Fruit fly (Drosophila melanogaster) whole organism, prepupa: ENCODE data around the gene CG7912.

ENCODE experiments used
- Blimp-1 ChIP-seq: fragments of 200-800 bp; sonication (Bioruptor generic); optimal IDR thresholded peaks from 3 replicates; lab custom pipeline; 2017; ENCODE audit warnings: missing biosample characterization, missing genetic modification characterization, mild to moderate bottlenecking, moderate library complexity, missing genetic modification reagents
- CG10631 ChIP-seq: fragments of 200-800 bp; sonication (Bioruptor generic); optimal IDR thresholded peaks from 2 replicates; lab custom pipeline; 2016; ENCODE audit warnings: missing biosample characterization, missing genetic modification characterization
- CG10669 ChIP-seq: fragments of 200-800 bp; sonication (Bioruptor generic); optimal IDR thresholded peaks from 3 replicates; lab custom pipeline; 2018; ENCODE audit warnings: missing biosample characterization, mild to moderate bottlenecking, missing genetic modification characterization, moderate library complexity
- CG11294 ChIP-seq: fragments of 200-800 bp; sonication (Bioruptor generic); IDR thresholded peaks from 2 replicates; pipeline ENCODE4 v1.3.6; 2022; ENCODE audit warnings: missing biosample characterization, missing genetic modification characterization
- CG11762 ChIP-seq: fragments of 200-800 bp; sonication (Bioruptor generic); optimal IDR thresholded peaks from 3 replicates; lab custom pipeline; 2016; ENCODE audit warnings: missing biosample characterization, missing genetic modification characterization; ENCODE audit not compliant: insufficient read depth
- CG11902 ChIP-seq: fragments of 200-800 bp; sonication (Bioruptor generic); optimal IDR thresholded peaks from 3 replicates; lab custom pipeline; 2016; ENCODE audit warnings: missing biosample characterization, missing genetic modification characterization
- CG15336 ChIP-seq: fragments of 200-800 bp; sonication (Bioruptor generic); IDR thresholded peaks from 2 replicates; pipeline ENCODE4 v1.3.6; 2022; ENCODE audit warnings: missing biosample characterization, missing genetic modification characterization
- CG1621 ChIP-seq: fragments of 200-800 bp; sonication (Bioruptor generic); optimal IDR thresholded peaks from 3 replicates; lab custom pipeline; 2018; ENCODE audit warnings: missing biosample characterization, mild to moderate bottlenecking, missing genetic modification characterization
- CG16779 ChIP-seq: fragments of 200-800 bp; sonication (Bioruptor generic); optimal IDR thresholded peaks from 3 replicates; lab custom pipeline; 2017; ENCODE audit warnings: missing biosample characterization, mild to moderate bottlenecking, missing genetic modification characterization
- CG31627 ChIP-seq: fragments of 200-800 bp; sonication (Bioruptor generic); optimal IDR thresholded peaks from 3 replicates; lab custom pipeline; 2016; ENCODE audit warnings: missing biosample characterization, missing genetic modification characterization
- CG32006 ChIP-seq: fragments of 200-800 bp; sonication (Bioruptor generic); optimal IDR thresholded peaks from 3 replicates; lab custom pipeline; 2017; ENCODE audit warnings: missing biosample characterization, mild to moderate bottlenecking, missing genetic modification characterization
- CG34406 ChIP-seq: fragments of 200-800 bp; sonication (Bioruptor generic); optimal IDR thresholded peaks from 3 replicates; lab custom pipeline; 2016; ENCODE audit warnings: missing biosample characterization, missing genetic modification characterization
- CG4318 ChIP-seq: fragments of 200-800 bp; sonication (Bioruptor generic); optimal IDR thresholded peaks from 3 replicates; lab custom pipeline; 2017; ENCODE audit warnings: missing biosample characterization, mild to moderate bottlenecking, missing genetic modification characterization
- CG6163 ChIP-seq: fragments of 200-800 bp; sonication (Bioruptor generic); IDR thresholded peaks from 3 replicates; pipeline ENCODE4 v1.3.6; 2022; ENCODE audit warnings: missing biosample characterization, missing genetic modification characterization
- CG6276 ChIP-seq: fragments of 200-800 bp; sonication (Bioruptor generic); optimal IDR thresholded peaks from 2 replicates; lab custom pipeline; 2017; ENCODE audit warnings: missing biosample characterization, mild to moderate bottlenecking, missing genetic modification characterization
- CG6792 ChIP-seq: fragments of 200-800 bp; sonication (Bioruptor generic); optimal IDR thresholded peaks from 3 replicates; lab custom pipeline; 2016; ENCODE audit warnings: missing biosample characterization, missing genetic modification characterization
- CG7368 ChIP-seq: fragments of 200-800 bp; sonication (Bioruptor generic); optimal IDR thresholded peaks from 3 replicates; lab custom pipeline; 2016; ENCODE audit warnings: missing biosample characterization, missing genetic modification characterization
- CG8119 ChIP-seq: fragments of 200-800 bp; sonication (Bioruptor generic); IDR thresholded peaks from 3 replicates; pipeline ENCODE4 v1.3.6; 2022; ENCODE audit warnings: missing biosample characterization, missing genetic modification characterization
- CG8319 ChIP-seq: fragments of 200-800 bp; sonication (Bioruptor generic); optimal IDR thresholded peaks from 3 replicates; lab custom pipeline; 2016; ENCODE audit warnings: missing biosample characterization, missing genetic modification characterization
- CG8632 ChIP-seq: fragments of 200-800 bp; sonication (Bioruptor generic); optimal IDR thresholded peaks from 3 replicates; lab custom pipeline; 2016; ENCODE audit warnings: missing biosample characterization, missing genetic modification characterization
- CG9139 ChIP-seq: fragments of 200-800 bp; sonication (Bioruptor generic); optimal IDR thresholded peaks from 3 replicates; lab custom pipeline; 2017; ENCODE audit warnings: missing biosample characterization, mild to moderate bottlenecking, missing genetic modification characterization
- Eip75B ChIP-seq: fragments of 200-800 bp; sonication (Bioruptor generic); optimal IDR thresholded peaks from 3 replicates; lab custom pipeline; 2016; ENCODE audit warnings: missing biosample characterization, missing genetic modification characterization
- Eip78C ChIP-seq: fragments of 200-800 bp; sonication (Bioruptor generic); peaks from one replicate; lab custom pipeline; 2016; ENCODE audit warnings: missing biosample characterization, missing genetic modification characterization
- Eip93F ChIP-seq: fragments of 200-800 bp; sonication (Bioruptor generic); optimal IDR thresholded peaks from 2 replicates; lab custom pipeline; 2016; ENCODE audit warnings: missing biosample characterization, mild to moderate bottlenecking, missing genetic modification characterization
- Ets21C ChIP-seq: fragments of 200-800 bp; sonication (Bioruptor generic); optimal IDR thresholded peaks from 3 replicates; lab custom pipeline; 2016; ENCODE audit warnings: missing biosample characterization, missing genetic modification characterization
- Ets96B ChIP-seq: fragments of 200-800 bp; optimal IDR thresholded peaks from 2 replicates; lab custom pipeline; 2019; ENCODE audit warnings: missing biosample characterization, mild to moderate bottlenecking, missing genetic modification characterization, moderate library complexity
- Gug ChIP-seq: fragments of 200-800 bp; sonication (Bioruptor generic); IDR thresholded peaks from 2 replicates; pipeline ENCODE4 v1.3.6; 2022; ENCODE audit warnings: missing biosample characterization, missing genetic modification characterization
- Hr38 ChIP-seq: sonication (Bioruptor generic); optimal IDR thresholded peaks from 2 replicates; lab custom pipeline; 2016; ENCODE audit warnings: missing biosample characterization, missing genetic modification characterization
- Hr39 ChIP-seq: fragments of 200-800 bp; sonication (Bioruptor generic); optimal IDR thresholded peaks from 2 replicates; lab custom pipeline; 2016; ENCODE audit warnings: missing biosample characterization, missing genetic modification characterization
- Hr4 ChIP-seq: fragments of 200-800 bp; sonication (Bioruptor generic); optimal IDR thresholded peaks from 3 replicates; lab custom pipeline; 2016; ENCODE audit warnings: missing biosample characterization, missing genetic modification characterization
- Lpt ChIP-seq: fragments of 200-800 bp; sonication (Bioruptor generic); optimal IDR thresholded peaks from 3 replicates; lab custom pipeline; 2016; ENCODE audit warnings: missing biosample characterization, missing genetic modification characterization
- OdsH ChIP-seq: fragments of 200-800 bp; sonication (Bioruptor generic); optimal IDR thresholded peaks from 3 replicates; lab custom pipeline; 2016; ENCODE audit warnings: missing biosample characterization, missing genetic modification characterization
- Smox ChIP-seq: fragments of 200-800 bp; sonication (Bioruptor generic); optimal IDR thresholded peaks from 3 replicates; lab custom pipeline; 2016; ENCODE audit warnings: missing biosample characterization, missing genetic modification characterization
- Sox102F ChIP-seq: fragments of 200-800 bp; sonication (Bioruptor generic); optimal IDR thresholded peaks from 2 replicates; lab custom pipeline; 2016; ENCODE audit warnings: missing biosample characterization, mild to moderate bottlenecking, missing genetic modification characterization
- Sox14 ChIP-seq: fragments of 200-800 bp; sonication (Bioruptor generic); optimal IDR thresholded peaks from 3 replicates; lab custom pipeline; 2016; ENCODE audit warnings: missing biosample characterization, missing genetic modification characterization
- achi ChIP-seq: fragments of 200-800 bp; sonication (Bioruptor generic); optimal IDR thresholded peaks from 3 replicates; lab custom pipeline; 2016; ENCODE audit warnings: missing biosample characterization, missing genetic modification characterization
- cyc ChIP-seq: fragments of 200-800 bp; sonication (Bioruptor generic); optimal IDR thresholded peaks from 3 replicates; lab custom pipeline; 2016; ENCODE audit warnings: missing biosample characterization, missing genetic modification characterization
- dsx ChIP-seq: fragments of 200-800 bp; optimal IDR thresholded peaks from 3 replicates; lab custom pipeline; 2019; ENCODE audit warnings: missing biosample characterization, mild to moderate bottlenecking, missing genetic modification characterization, moderate library complexity; ENCODE audit not compliant: poor library complexity, severe bottlenecking
- eg ChIP-seq: fragments of 200-800 bp; sonication (Bioruptor generic); IDR thresholded peaks from 3 replicates; pipeline ENCODE4 v1.3.6; 2022; ENCODE audit warnings: missing biosample characterization, missing genetic modification characterization
- esn ChIP-seq: fragments of 200-800 bp; sonication (Bioruptor generic); optimal IDR thresholded peaks from 2 replicates; lab custom pipeline; 2016; ENCODE audit warnings: missing biosample characterization, mild to moderate bottlenecking, missing genetic modification characterization, moderate library complexity
- fd85E ChIP-seq: fragments of 200-800 bp; sonication (Bioruptor generic); optimal IDR thresholded peaks from 3 replicates; lab custom pipeline; 2016; ENCODE audit warnings: missing biosample characterization, missing genetic modification characterization
- fkh ChIP-seq: fragments of 200-800 bp; sonication (Bioruptor generic); optimal IDR thresholded peaks from 3 replicates; lab custom pipeline; 2017; ENCODE audit warnings: missing biosample characterization, mild to moderate bottlenecking, missing genetic modification characterization, moderate library complexity
- lz ChIP-seq: fragments of 200-800 bp; sonication (Bioruptor generic); optimal IDR thresholded peaks from 3 replicates; lab custom pipeline; 2016; ENCODE audit warnings: missing biosample characterization, missing genetic modification characterization
- net ChIP-seq: fragments of 200-800 bp; sonication (Bioruptor generic); optimal IDR thresholded peaks from 3 replicates; lab custom pipeline; 2016; ENCODE audit warnings: missing biosample characterization, missing genetic modification characterization
- pdm3 ChIP-seq: fragments of 200-800 bp; sonication (Bioruptor generic); optimal IDR thresholded peaks from 3 replicates; lab custom pipeline; 2016; ENCODE audit warnings: missing biosample characterization, missing genetic modification characterization
- salr ChIP-seq, 2 experiments: fragments of 200-800 bp; sonication (Bioruptor generic); optimal IDR thresholded peaks; 3 replicates each; lab custom pipeline; 2016 to 2018; ENCODE audit warnings: missing biosample characterization in 2 of 2, missing genetic modification characterization in 2 of 2, mild to moderate bottlenecking in 1 of 2
- spab ChIP-seq: fragments of 200-800 bp; sonication (Bioruptor generic); optimal IDR thresholded peaks from 2 replicates; lab custom pipeline; 2017; ENCODE audit warnings: missing biosample characterization, mild to moderate bottlenecking, missing genetic modification characterization, missing genetic modification reagents
- ss ChIP-seq, 2 experiments: fragments of 200-800 bp; sonication (Bioruptor generic); optimal IDR thresholded peaks; 2 replicates in 1 of 2; 3 replicates in 1 of 2; lab custom pipeline; 2017 to 2018; ENCODE audit warnings: mild to moderate bottlenecking in 2 of 2, missing biosample characterization in 2 of 2, missing genetic modification characterization in 2 of 2, moderate library complexity in 1 of 2
- topi ChIP-seq: fragments of 200-800 bp; sonication (Bioruptor generic); optimal IDR thresholded peaks from 3 replicates; lab custom pipeline; 2016; ENCODE audit warnings: missing biosample characterization, missing genetic modification characterization

The CG7912 gene

DNA sequence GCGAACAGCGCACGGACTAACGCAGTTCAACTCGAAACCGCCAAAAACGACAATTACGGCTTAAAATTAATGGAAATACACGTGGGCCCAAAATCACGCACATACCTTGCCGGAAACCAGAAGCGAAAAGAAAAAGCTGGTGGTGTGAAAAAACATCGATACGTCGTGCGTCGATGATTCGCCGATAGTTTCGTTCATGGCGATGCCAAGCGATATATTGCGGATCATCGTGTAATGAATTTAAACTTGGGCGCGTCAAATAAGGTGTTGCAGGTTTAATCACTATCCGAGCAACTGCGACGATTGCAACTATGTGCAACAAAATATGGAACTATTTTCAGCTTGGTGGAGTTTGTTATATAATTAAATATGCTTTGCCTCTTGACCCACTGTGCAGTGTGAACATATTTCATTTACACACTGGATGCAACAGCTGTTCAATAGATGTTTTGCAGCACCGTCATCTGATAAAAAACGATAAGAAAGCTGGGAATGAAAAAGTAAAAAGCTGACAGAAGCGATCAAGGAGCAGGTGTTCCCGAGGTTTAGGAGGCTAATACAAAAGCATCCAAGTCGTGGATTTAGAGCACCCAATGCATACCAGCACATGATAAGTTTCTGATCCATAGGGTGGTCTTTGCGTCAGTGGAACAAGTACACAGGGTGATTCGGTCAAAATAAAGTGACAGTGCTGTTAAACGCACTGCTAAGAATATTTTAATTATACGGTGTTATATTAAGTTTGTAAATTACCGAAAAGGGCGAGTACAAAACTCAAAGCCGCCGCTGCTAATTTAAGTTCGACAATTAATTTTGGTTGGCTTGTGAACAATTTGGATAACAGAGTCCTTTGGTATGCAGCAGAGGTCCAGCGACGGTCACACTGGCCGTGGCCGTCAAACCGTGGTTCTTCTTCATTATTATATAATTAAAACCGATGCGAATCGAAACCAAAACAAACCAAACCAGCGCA, 37.3 kb upstream of the CG7912 start, which contains the start of the genes RpL32 and CG7943:
RpL32 (minus strand) TSS at position 133 of the 973 bp plus-strand sequence.
CG7943 (plus strand) TSS at position 442 of the 973 bp plus-strand sequence.
- TF ChIP-seq Hr4 (GFP tag; lab: Kevin White, UChicago): peak; percentile 86
- TF ChIP-seq CG11294 (GFP tag; lab: Robert Waterston, UW): peak; percentile 85
- peak; percentile 95 for TF ChIP-seq Ets21C (GFP tag; lab: Kevin White, UChicago)
- peak; percentile 49 to 86 for TF ChIP-seq salr (GFP tag; optimal IDR thresholded peaks at IDR 0.05; lab: Kevin White, UChicago)
- peak; percentile 94 for TF ChIP-seq Eip75B (GFP tag; lab: Kevin White, UChicago)
- peak; percentile 92 for TF ChIP-seq CG10631 (GFP tag; lab: Kevin White, UChicago)
- peak; percentile 78 for TF ChIP-seq Gug (GFP tag; lab: Robert Waterston, UW)
- TF ChIP-seq Sox14 (GFP tag; lab: Kevin White, UChicago): peak; percentile 92
- peak; percentile 94 for TF ChIP-seq Hr39 (GFP tag; lab: Kevin White, UChicago)
- peak; percentile 81 for TF ChIP-seq CG8119 (GFP tag; lab: Robert Waterston, UW)
- TF ChIP-seq dsx: peak; percentile 71
- TF ChIP-seq CG11762 (GFP tag; lab: Kevin White, UChicago): peak; percentile 88
- peak; percentile 62 for TF ChIP-seq CG9139
- TF ChIP-seq Sox102F: peak; percentile 93
- peak; percentile 91 for TF ChIP-seq CG8319 (GFP tag; lab: Kevin White, UChicago)
- TF ChIP-seq CG32006 (GFP tag; lab: Kevin White, UChicago): peak; percentile 84
- TF ChIP-seq Hr38: peak; percentile 63
- peak; percentile 93 for TF ChIP-seq pdm3 (GFP tag; lab: Kevin White, UChicago)
- no peak for TF ChIP-seq CG6276
- peak; percentile 93 for TF ChIP-seq CG11902 (GFP tag; lab: Kevin White, UChicago)
- peak; percentile 97 for TF ChIP-seq esn
- TF ChIP-seq CG4318 (GFP tag; lab: Kevin White, UChicago): no peak
- TF ChIP-seq CG7368 (GFP tag; lab: Kevin White, UChicago): peak; percentile 92
- TF ChIP-seq CG16779 (tag; lab: Kevin White, UChicago): peak; percentile 83
- TF ChIP-seq spab: no peak
- TF ChIP-seq CG1621: peak; percentile 78
- peak; percentile 95 for TF ChIP-seq topi (GFP tag; lab: Kevin White, UChicago)
- peak; percentile 89 for TF ChIP-seq net (GFP tag; lab: Kevin White, UChicago)
- peak; percentile 89 for TF ChIP-seq fd85E (GFP tag; lab: Kevin White, UChicago)
- TF ChIP-seq Smox: peak; percentile 93
- peak; percentile 93 for TF ChIP-seq eg (GFP tag; lab: Robert Waterston, UW)
- TF ChIP-seq CG15336 (GFP tag; lab: Robert Waterston, UW): peak; percentile 81
- peak; percentile 92 for TF ChIP-seq OdsH (GFP tag; lab: Kevin White, UChicago)
- TF ChIP-seq CG8632 (GFP tag; lab: Kevin White, UChicago): peak; percentile 84
- peak; percentile 82 for TF ChIP-seq fkh
- peak; percentile 89 for TF ChIP-seq CG34406 (GFP tag; lab: Kevin White, UChicago)
- peak; percentile 96 for TF ChIP-seq lz (GFP tag; lab: Kevin White, UChicago)
- TF ChIP-seq cyc (GFP tag; lab: Kevin White, UChicago): peak; percentile 97
- TF ChIP-seq Eip78C (GFP tag; lab: Kevin White, UChicago): peak; percentile 97
- peak; percentile 83 for TF ChIP-seq Lpt
- peak; percentile 92 for TF ChIP-seq CG6792 (GFP tag; lab: Kevin White, UChicago)
- TF ChIP-seq CG6163 (GFP tag; lab: Robert Waterston, UW): peak; percentile 95
- peak; percentile 91 for TF ChIP-seq achi
- peak; percentile 65 to 90 for TF ChIP-seq ss (GFP tag; optimal IDR thresholded peaks at IDR 0.05; lab: Kevin White, UChicago)
- TF ChIP-seq CG10669 (GFP tag; lab: Kevin White, UChicago): peak; percentile 87
- peak; percentile 96 for TF ChIP-seq CG31627
- peak; percentile 84 for TF ChIP-seq Blimp-1 (GFP tag; lab: Kevin White, UChicago)
- TF ChIP-seq Ets96B (tag; lab: Kevin White, UChicago): peak; percentile 86
- TF ChIP-seq Eip93F (GFP tag; lab: Kevin White, UChicago): peak; percentile 91
